Worm (Caenorhabditis elegans): ENCODE measurements around the gene pmt-1.
A peak's percentile ranks its signal among the peaks of the same experiment; 100 is the strongest.

pmt-1 gene

DNA sequence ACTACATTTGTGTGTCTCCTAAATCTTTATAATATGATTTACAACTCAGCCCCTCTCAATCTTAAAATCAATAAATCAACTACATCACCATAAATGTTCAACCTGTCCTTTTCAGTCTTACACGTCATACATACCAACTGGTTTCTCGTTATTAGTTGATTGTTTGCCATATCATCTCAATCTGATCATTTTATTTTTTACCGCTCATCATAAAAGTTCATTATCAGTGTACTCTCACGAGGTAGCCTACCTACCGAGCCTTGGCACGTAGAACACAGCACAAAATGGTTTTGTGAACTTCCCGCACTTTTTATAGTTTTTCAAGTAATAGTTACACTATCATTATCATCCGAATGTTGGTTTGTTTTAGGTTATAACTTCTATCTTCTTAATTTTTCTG, 1.2 kb downstream of the pmt-1 start:
- TF ChIP-seq lin-39 (tag; optimal IDR thresholded peaks at IDR 0.05): no peak
- TF ChIP-seq C16A3.4 (tag; optimal IDR thresholded peaks at IDR 0.05): no peak
- peak in 1 of 2 experiments; percentile 29 for TF ChIP-seq lin-35 (GFP tag; optimal IDR thresholded peaks at IDR 0.05)
- TF ChIP-seq nhr-71 (tag; optimal IDR thresholded peaks at IDR 0.05): peak; percentile 17
- TF ChIP-seq lsy-2 (tag; optimal IDR thresholded peaks at IDR 0.05): no peak
- TF ChIP-seq blmp-1 (tag; optimal IDR thresholded peaks at IDR 0.05): no peak
- no peak for TF ChIP-seq nhr-76 (tag; optimal IDR thresholded peaks at IDR 0.05)
- peak; percentile 1 for TF ChIP-seq jun-1 (tag; optimal IDR thresholded peaks at IDR 0.05)
- TF ChIP-seq irx-1 (tag; optimal IDR thresholded peaks at IDR 0.05): no peak
- TF ChIP-seq lin-14 (GFP tag; optimal IDR thresholded peaks at IDR 0.05): peak; percentile 10
- no peak for TF ChIP-seq unc-30 (tag; optimal IDR thresholded peaks at IDR 0.05)
- TF ChIP-seq ztf-4 (tag; optimal IDR thresholded peaks at IDR 0.05): no peak
- TF ChIP-seq ceh-82 (tag; optimal IDR thresholded peaks at IDR 0.05): no peak
- TF ChIP-seq efl-1 (optimal IDR thresholded peaks at IDR 0.05): no peak
- TF ChIP-seq efl-1 (GFP tag; optimal IDR thresholded peaks at IDR 0.05 in 1 of 2): peak in 1 of 2 experiments; percentile 89
- TF ChIP-seq ceh-90 (tag; optimal IDR thresholded peaks at IDR 0.05): no peak
- peak; percentile 56 for TF ChIP-seq elt-2 (tag; optimal IDR thresholded peaks at IDR 0.05)
- no peak for TF ChIP-seq Y116A8C.19 (tag; optimal IDR thresholded peaks at IDR 0.05; ENCODE audit: borderline replicate concordance)
- TF ChIP-seq nhr-77 (tag; optimal IDR thresholded peaks at IDR 0.05): no peak
- no peak for TF ChIP-seq rnt-1 (tag; optimal IDR thresholded peaks at IDR 0.05)
- TF ChIP-seq skn-1 (tag; optimal IDR thresholded peaks at IDR 0.05): no peak
- no peak for TF ChIP-seq zag-1 (tag; optimal IDR thresholded peaks at IDR 0.05)
- no peak for TF ChIP-seq fkh-8 (tag; optimal IDR thresholded peaks at IDR 0.05)
- no peak for TF ChIP-seq sox-4 (tag; optimal IDR thresholded peaks at IDR 0.05)
- TF ChIP-seq fkh-10 (GFP tag; optimal IDR thresholded peaks at IDR 0.05): no peak
- TF ChIP-seq ama-1 (optimal IDR thresholded peaks at IDR 0.05): no peak
- TF ChIP-seq elt-3 (tag; optimal IDR thresholded peaks at IDR 0.05): peak in 1 of 6 experiments; percentile 15
- TF ChIP-seq pax-3 (tag; optimal IDR thresholded peaks at IDR 0.05): no peak
- no peak for TF ChIP-seq xbp-1 (tag; optimal IDR thresholded peaks at IDR 0.05)
- no peak for TF ChIP-seq pqm-1 (tag; optimal IDR thresholded peaks at IDR 0.05)
- TF ChIP-seq nhr-20 (tag; optimal IDR thresholded peaks at IDR 0.05): peak; percentile 7
- no peak for TF ChIP-seq snu-23 (GFP tag; optimal IDR thresholded peaks at IDR 0.05)
- TF ChIP-seq efl-3 (GFP tag; optimal IDR thresholded peaks at IDR 0.05): no peak
- no peak for TF ChIP-seq F16B12.6 (tag; optimal IDR thresholded peaks at IDR 0.05)
- TF ChIP-seq grh-1 (GFP tag; IDR thresholded peaks at IDR 0.05): peak; percentile 24; the same call in 1 of the 2 replicates
- no peak for TF ChIP-seq hlh-4 (tag; optimal IDR thresholded peaks at IDR 0.05)
- TF ChIP-seq vab-15 (tag; optimal IDR thresholded peaks at IDR 0.05): no peak
- no peak for TF ChIP-seq nhr-11 (tag; optimal IDR thresholded peaks at IDR 0.05)
- TF ChIP-seq mef-2 (tag; optimal IDR thresholded peaks at IDR 0.05): no peak
- TF ChIP-seq egl-13 (tag; optimal IDR thresholded peaks at IDR 0.05): no peak
- no peak for TF ChIP-seq mep-1 (tag; optimal IDR thresholded peaks at IDR 0.05)
- TF ChIP-seq unc-98 (GFP tag; IDR thresholded peaks at IDR 0.05): no peak
- no peak for TF ChIP-seq dsc-1 (tag; optimal IDR thresholded peaks at IDR 0.05)
- no peak for TF ChIP-seq dpl-1 (GFP tag; optimal IDR thresholded peaks at IDR 0.05)
- no peak for TF ChIP-seq aly-2 (tag; optimal IDR thresholded peaks at IDR 0.05)
- no peak for TF ChIP-seq lir-3 (tag; optimal IDR thresholded peaks at IDR 0.05; ENCODE audit: poor library complexity)
- peak; percentile 64 for TF ChIP-seq nhr-85 (tag)
- TF ChIP-seq pag-3 (tag; optimal IDR thresholded peaks at IDR 0.05; ENCODE audit: borderline replicate concordance, insufficient read depth): no peak
- no peak for TF ChIP-seq nhr-90 (tag; optimal IDR thresholded peaks at IDR 0.05; ENCODE audit: poor library complexity)
- no peak for TF ChIP-seq nhr-47 (tag; optimal IDR thresholded peaks at IDR 0.05)
- no peak for TF ChIP-seq nhr-12 (tag; optimal IDR thresholded peaks at IDR 0.05)
- TF ChIP-seq C34B4.2 (tag; optimal IDR thresholded peaks at IDR 0.05): no peak
- no peak for TF ChIP-seq unc-62 (GFP tag; optimal IDR thresholded peaks at IDR 0.05)
- no peak for TF ChIP-seq sup-37 (GFP tag; optimal IDR thresholded peaks at IDR 0.05)
- TF ChIP-seq fos-1 (tag; optimal IDR thresholded peaks at IDR 0.05): no peak

All from whole organism, L1 larva.